Fruit fly (Drosophila melanogaster) whole organism, embryonic: Measurements from ENCODE around the gene Cys.

Source experiments
- BEAF-32 ChIP-seq: fragments of 200-800 bp; sonication (Bioruptor generic); optimal IDR thresholded peaks from 3 replicates; lab custom pipeline; 2017; ENCODE audit warnings: missing biosample characterization, missing genetic modification characterization, mild to moderate bottlenecking, moderate library complexity, missing genetic modification reagents
- Bdp1 ChIP-seq: fragments of 200-800 bp; sonication (Bioruptor generic); optimal IDR thresholded peaks from 3 replicates; lab custom pipeline; 2016; ENCODE audit warnings: missing biosample characterization, missing genetic modification characterization
- CG11456 ChIP-seq: fragments of 200-800 bp; sonication (Bioruptor generic); IDR thresholded peaks from 3 replicates; pipeline ENCODE4 v1.3.6; 2022; ENCODE audit warnings: missing biosample characterization, missing genetic modification characterization
- CG12299 ChIP-seq: fragments of 200-800 bp; sonication (Bioruptor generic); optimal IDR thresholded peaks from 2 replicates; lab custom pipeline; 2018; ENCODE audit warnings: missing biosample characterization, mild to moderate bottlenecking, missing genetic modification characterization
- CG12659 ChIP-seq: fragments of 200-800 bp; sonication (Bioruptor generic); optimal IDR thresholded peaks from 3 replicates; lab custom pipeline; 2017; ENCODE audit warnings: mild to moderate bottlenecking, missing biosample characterization, missing genetic modification reagents, missing genetic modification characterization
- CG12769 ChIP-seq: fragments of 200-800 bp; sonication (Bioruptor generic); optimal IDR thresholded peaks from 2 replicates; lab custom pipeline; 2019; ENCODE audit warnings: missing biosample characterization, mild to moderate bottlenecking, missing genetic modification characterization, moderate library complexity
- CG13296 ChIP-seq: fragments of 200-800 bp; sonication (Bioruptor generic); optimal IDR thresholded peaks from 3 replicates; lab custom pipeline; 2018; ENCODE audit warnings: missing biosample characterization, mild to moderate bottlenecking, missing genetic modification characterization
- CG13624 ChIP-seq: fragments of 200-800 bp; sonication (Bioruptor generic); optimal IDR thresholded peaks from 2 replicates; lab custom pipeline; 2016; ENCODE audit warnings: missing biosample characterization, missing genetic modification characterization
- CG1647 ChIP-seq: fragments of 200-800 bp; sonication (Bioruptor generic); optimal IDR thresholded peaks from 3 replicates; lab custom pipeline; 2016; ENCODE audit warnings: missing biosample characterization, missing genetic modification characterization
- CG17385 ChIP-seq: fragments of 200-800 bp; sonication (Bioruptor generic); optimal IDR thresholded peaks from 3 replicates; lab custom pipeline; 2018; ENCODE audit warnings: missing biosample characterization, mild to moderate bottlenecking, missing genetic modification characterization
- CG17568 ChIP-seq: fragments of 200-800 bp; sonication (Bioruptor generic); optimal IDR thresholded peaks from 2 replicates; lab custom pipeline; 2018; ENCODE audit warnings: missing biosample characterization, mild to moderate bottlenecking, missing genetic modification characterization, moderate library complexity
- CG32532 ChIP-seq: fragments of 200-800 bp; sonication (Bioruptor generic); IDR thresholded peaks from 2 replicates; pipeline ENCODE4 v1.3.6; 2022; ENCODE audit warnings: missing biosample characterization, missing genetic modification characterization
- CG32772 ChIP-seq: fragments of 200-800 bp; sonication (Bioruptor generic); IDR thresholded peaks from 2 replicates; pipeline ENCODE4 v1.3.6; 2022; ENCODE audit warnings: missing biosample characterization, missing genetic modification characterization
- CG4617 ChIP-seq: fragments of 200-800 bp; sonication (Bioruptor generic); optimal IDR thresholded peaks from 3 replicates; lab custom pipeline; 2016; ENCODE audit warnings: missing biosample characterization, missing genetic modification characterization, borderline replicate concordance
- CG5180 ChIP-seq: fragments of 200-800 bp; sonication (Bioruptor generic); optimal IDR thresholded peaks from 3 replicates; lab custom pipeline; 2017; ENCODE audit warnings: missing biosample characterization, missing genetic modification characterization, mild to moderate bottlenecking, moderate library complexity, missing genetic modification reagents
- CG6654 ChIP-seq: fragments of 200-800 bp; sonication (Bioruptor generic); optimal IDR thresholded peaks from 2 replicates; lab custom pipeline; 2017; ENCODE audit warnings: missing biosample characterization, mild to moderate bottlenecking, missing genetic modification characterization
- CG7372 ChIP-seq: fragments of 200-800 bp; sonication (Bioruptor generic); IDR thresholded peaks from 2 replicates; pipeline ENCODE4 v1.3.6; 2022; ENCODE audit warnings: missing biosample characterization, missing genetic modification characterization
- CG7839 ChIP-seq: fragments of 200-800 bp; sonication (Bioruptor generic); optimal IDR thresholded peaks from 3 replicates; lab custom pipeline; 2018; ENCODE audit warnings: missing biosample characterization, mild to moderate bottlenecking, missing genetic modification characterization, moderate library complexity
- CoRest ChIP-seq: fragments of 200-800 bp; sonication (Bioruptor generic); optimal IDR thresholded peaks from 3 replicates; lab custom pipeline; 2018; ENCODE audit warnings: missing biosample characterization, mild to moderate bottlenecking, missing genetic modification characterization, moderate library complexity
- Dad ChIP-seq: fragments of 200-800 bp; sonication (Bioruptor generic); optimal IDR thresholded peaks from 3 replicates; lab custom pipeline; 2016; ENCODE audit warnings: missing biosample characterization, missing genetic modification characterization
- Dbx ChIP-seq: fragments of 200-800 bp; sonication (Bioruptor generic); IDR thresholded peaks from 3 replicates; pipeline ENCODE4 v1.3.6; 2022; ENCODE audit warnings: missing biosample characterization, missing genetic modification characterization
- Deaf1 ChIP-seq: fragments of 200-800 bp; optimal IDR thresholded peaks from 3 replicates; lab custom pipeline; 2019; ENCODE audit warnings: missing biosample characterization, mild to moderate bottlenecking, missing genetic modification characterization, moderate library complexity
- Dfd ChIP-seq, 2 experiments: fragments of >200 bp; optimal IDR thresholded peaks; 2 replicates each; lab custom pipeline; 2017; ENCODE audit warnings: missing biosample characterization in 2 of 2, missing genetic modification characterization in 2 of 2
- Dp ChIP-seq: fragments of 200-800 bp; sonication (Bioruptor generic); optimal IDR thresholded peaks from 2 replicates; lab custom pipeline; 2018; ENCODE audit warnings: missing biosample characterization, mild to moderate bottlenecking, missing genetic modification characterization, moderate library complexity
- Eip74EF ChIP-seq, 2 experiments: fragments of 200-800 bp in 1 of 2; fragments of >200 bp in 1 of 2; sonication (Bioruptor generic) in 1 of 2; optimal IDR thresholded peaks; 2 replicates each; lab custom pipeline; 2017 to 2019; ENCODE audit warnings: missing biosample characterization in 2 of 2, missing genetic modification characterization in 2 of 2, mild to moderate bottlenecking in 1 of 2, moderate library complexity in 1 of 2
- HLH54F ChIP-seq: fragments of 200-800 bp; sonication (Bioruptor generic); optimal IDR thresholded peaks from 3 replicates; lab custom pipeline; 2016; ENCODE audit warnings: missing biosample characterization, missing genetic modification characterization
- Hr51 ChIP-seq, 2 experiments: fragments of 200-800 bp; sonication (Bioruptor generic); optimal IDR thresholded peaks; 2 replicates in 1 of 2; 3 replicates in 1 of 2; lab custom pipeline; 2016 to 2018; ENCODE audit warnings: missing biosample characterization in 2 of 2, missing genetic modification characterization in 2 of 2, mild to moderate bottlenecking in 1 of 2, moderate library complexity in 1 of 2
- Meics ChIP-seq: fragments of 200-800 bp; sonication (Bioruptor generic); optimal IDR thresholded peaks from 2 replicates; lab custom pipeline; 2017; ENCODE audit warnings: missing biosample characterization, mild to moderate bottlenecking, missing genetic modification characterization
- Mes4 ChIP-seq: fragments of 200-800 bp; sonication (Bioruptor generic); optimal IDR thresholded peaks from 2 replicates; lab custom pipeline; 2016; ENCODE audit warnings: missing biosample characterization, missing genetic modification characterization
- Nf-YC ChIP-seq: fragments of 200-800 bp; optimal IDR thresholded peaks from 3 replicates; lab custom pipeline; 2019; ENCODE audit warnings: missing biosample characterization, mild to moderate bottlenecking, missing genetic modification characterization, moderate library complexity
- Oli ChIP-seq: fragments of 200-800 bp; sonication (Bioruptor generic); optimal IDR thresholded peaks from 2 replicates; lab custom pipeline; 2018; ENCODE audit warnings: missing biosample characterization, mild to moderate bottlenecking, missing genetic modification characterization, moderate library complexity
- Sry-δ ChIP-seq: fragments of 200-800 bp; sonication (Bioruptor generic); optimal IDR thresholded peaks from 2 replicates; lab custom pipeline; 2016; ENCODE audit warnings: missing biosample characterization, missing genetic modification characterization
- cad ChIP-seq: fragments of >200 bp; optimal IDR thresholded peaks from 2 replicates; lab custom pipeline; 2017; ENCODE audit warnings: missing biosample characterization, missing genetic modification characterization
- caup ChIP-seq: fragments of 200-800 bp; sonication (Bioruptor generic); optimal IDR thresholded peaks from 3 replicates; lab custom pipeline; 2017; ENCODE audit warnings: missing biosample characterization, mild to moderate bottlenecking, missing genetic modification characterization, moderate library complexity; ENCODE audit not compliant: severe bottlenecking
- crc ChIP-seq: fragments of 200-800 bp; sonication (Bioruptor generic); optimal IDR thresholded peaks from 2 replicates; lab custom pipeline; 2016; ENCODE audit warnings: missing biosample characterization, missing genetic modification characterization
- da ChIP-seq: fragments of 200-800 bp; sonication (Bioruptor generic); optimal IDR thresholded peaks from 2 replicates; lab custom pipeline; 2016; ENCODE audit warnings: missing biosample characterization, missing genetic modification characterization
- esg ChIP-seq: fragments of 200-800 bp; sonication (Bioruptor generic); conservative IDR thresholded peaks from 2 replicates; pipeline ENCODE4 v1.3.6; 2022; ENCODE audit warnings: missing biosample characterization, missing genetic modification characterization
- fu2 ChIP-seq: fragments of 200-800 bp; sonication (Bioruptor generic); optimal IDR thresholded peaks from 2 replicates; lab custom pipeline; 2016; ENCODE audit warnings: missing biosample characterization, missing genetic modification characterization
- gce ChIP-seq: fragments of 200-800 bp; sonication (Bioruptor generic); IDR thresholded peaks from 3 replicates; pipeline ENCODE4 v1.3.6; 2022; ENCODE audit warnings: missing biosample characterization, missing genetic modification characterization
- gfzf ChIP-seq: fragments of 200-800 bp; sonication (Bioruptor generic); optimal IDR thresholded peaks from 2 replicates; lab custom pipeline; 2016; ENCODE audit warnings: missing biosample characterization, mild to moderate bottlenecking, missing genetic modification characterization, moderate library complexity
- lmd ChIP-seq: fragments of 200-800 bp; sonication (Bioruptor generic); IDR thresholded peaks from 2 replicates; pipeline ENCODE4 v1.3.6; 2022; ENCODE audit warnings: missing biosample characterization, missing genetic modification characterization
- onecut ChIP-seq: fragments of 200-800 bp; sonication (Bioruptor generic); IDR thresholded peaks from 2 replicates; pipeline ENCODE4 v1.3.6; 2022; ENCODE audit warnings: missing biosample characterization, missing genetic modification characterization
- ro ChIP-seq: fragments of 200-800 bp; sonication (Bioruptor generic); IDR thresholded peaks from 2 replicates; pipeline ENCODE4 v1.3.6; 2022; ENCODE audit warnings: missing biosample characterization, missing genetic modification characterization
- shn ChIP-seq: fragments of 200-800 bp; sonication (Bioruptor generic); optimal IDR thresholded peaks from 3 replicates; lab custom pipeline; 2016; ENCODE audit warnings: missing biosample characterization, missing genetic modification characterization
- so ChIP-seq: fragments of 200-800 bp; sonication (Bioruptor generic); IDR thresholded peaks from 3 replicates; pipeline ENCODE4 v1.3.6; 2022; ENCODE audit warnings: missing biosample characterization, missing genetic modification characterization
- tll ChIP-seq, 2 experiments: fragments of 200-800 bp in 1 of 2; fragments of >200 bp in 1 of 2; sonication (Bioruptor generic) in 1 of 2; optimal IDR thresholded peaks; 2 replicates each; lab custom pipeline; 2017 to 2019; ENCODE audit warnings: missing biosample characterization in 2 of 2, missing genetic modification characterization in 2 of 2, mild to moderate bottlenecking in 1 of 2, moderate library complexity in 1 of 2
- ttk ChIP-seq: fragments of 200-800 bp; sonication (Bioruptor generic); IDR thresholded peaks from 2 replicates; pipeline ENCODE4 v2.1.2; 2022; ENCODE audit warnings: missing biosample characterization, missing genetic modification characterization
- vfl ChIP-seq: fragments of 200-800 bp; sonication (Bioruptor generic); optimal IDR thresholded peaks from 2 replicates; lab custom pipeline; 2016; ENCODE audit warnings: missing biosample characterization, missing genetic modification characterization
- zen ChIP-seq: fragments of 200-800 bp; sonication (Bioruptor generic); optimal IDR thresholded peaks from 3 replicates; lab custom pipeline; 2018; ENCODE audit warnings: missing biosample characterization, mild to moderate bottlenecking, missing genetic modification characterization, moderate library complexity

The Cys gene

DNA sequence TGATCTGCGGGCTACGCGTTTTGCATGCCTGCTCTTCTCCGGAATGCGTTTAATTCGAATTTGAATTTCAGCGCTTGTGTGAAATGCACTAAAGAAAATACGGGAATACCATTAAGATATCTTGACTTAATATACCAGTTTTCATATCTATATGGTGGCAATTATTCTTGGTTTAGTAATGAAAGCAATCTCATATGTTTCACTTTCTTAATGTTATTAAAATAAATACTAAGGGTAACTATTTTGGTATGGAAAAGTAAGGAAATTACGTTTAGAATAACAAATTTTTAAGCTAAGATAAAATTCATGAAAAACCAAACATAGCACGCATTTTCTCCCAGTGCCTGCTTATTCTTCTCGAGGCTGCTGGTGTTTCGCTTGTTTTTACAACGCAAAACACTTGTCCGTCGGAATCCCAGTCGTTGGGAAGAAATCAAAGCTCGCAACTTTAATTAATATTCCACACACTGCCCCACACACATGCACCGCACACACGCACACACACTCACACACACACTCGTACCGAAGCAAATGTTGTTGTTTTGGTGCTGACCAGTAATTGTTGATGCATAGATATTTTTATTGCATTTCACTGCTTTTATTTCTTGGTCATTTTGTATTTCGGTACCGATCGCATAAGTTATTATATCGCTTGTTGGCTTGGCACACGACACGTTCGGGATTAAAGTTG is 8.5 kb upstream of the Cys start (continued):
- TF ChIP-seq CG7372, result no peak; the same call in 1 of the 2 replicates
- no peak for TF ChIP-seq CG12659 (GFP tag; lab: Kevin White, UChicago)
- TF ChIP-seq CG7839 (tag; lab: Kevin White, UChicago), result peak; percentile 30
- no peak for TF ChIP-seq CG6654 (GFP tag; lab: Kevin White, UChicago)
- TF ChIP-seq CG12299 (tag; lab: Kevin White, UChicago), result no peak
- no peak for TF ChIP-seq CG13296 (GFP tag; lab: Kevin White, UChicago)
- no peak for TF ChIP-seq Nf-YC (tag; lab: Kevin White, UChicago)
- no peak for TF ChIP-seq CG17568 (GFP tag; lab: Kevin White, UChicago)
- no peak for TF ChIP-seq so (GFP tag; lab: Robert Waterston, UW)
- TF ChIP-seq Meics (GFP tag; lab: Kevin White, UChicago), result peak; percentile 5
- no peak for TF ChIP-seq Bdp1 (GFP tag; lab: Kevin White, UChicago)
- TF ChIP-seq cad (GFP tag; lab: Kevin White, UChicago), result no peak
- peak in 1 of 2 experiments; percentile 54 for TF ChIP-seq Dfd (GFP tag; optimal IDR thresholded peaks at IDR 0.05; lab: Kevin White, UChicago)
- no peak for TF ChIP-seq lmd (GFP tag; lab: Robert Waterston, UW)
- no peak for TF ChIP-seq esg (GFP tag; lab: Robert Waterston, UW)
- TF ChIP-seq CG32532 (GFP tag; lab: Robert Waterston, UW), result no peak
- peak; percentile 51 for TF ChIP-seq Oli (tag; lab: Kevin White, UChicago)
- TF ChIP-seq CoRest (tag; lab: Kevin White, UChicago), result peak; percentile 41
- TF ChIP-seq Mes4 (GFP tag; lab: Kevin White, UChicago), result no peak
- TF ChIP-seq gce (GFP tag; lab: Robert Waterston, UW), result no peak
- TF ChIP-seq vfl, result no peak
- no peak for TF ChIP-seq crc
- TF ChIP-seq Dp, result no peak
- no peak for TF ChIP-seq onecut
- TF ChIP-seq ro (GFP tag; lab: Robert Waterston, UW), result no peak
- TF ChIP-seq da (GFP tag; lab: Kevin White, UChicago), result no peak
- no peak for TF ChIP-seq tll (GFP tag; optimal IDR thresholded peaks at IDR 0.05; lab: Kevin White, UChicago)
- peak in 1 of 2 experiments; percentile 18 for TF ChIP-seq Eip74EF (GFP tag; optimal IDR thresholded peaks at IDR 0.05; lab: Kevin White, UChicago)
- no peak for TF ChIP-seq CG4617 (GFP tag; lab: Kevin White, UChicago)
- TF ChIP-seq ttk, result no peak
- peak; percentile 23 for TF ChIP-seq CG17385
- no peak for TF ChIP-seq CG12769 (tag; lab: Kevin White, UChicago)
- TF ChIP-seq Hr51 (GFP tag; optimal IDR thresholded peaks at IDR 0.05; lab: Kevin White, UChicago), result peak in 1 of 2 experiments; percentile 61
- TF ChIP-seq gfzf (GFP tag; lab: Kevin White, UChicago), result no peak
- no peak for TF ChIP-seq CG5180 (GFP tag; lab: Kevin White, UChicago)
- no peak for TF ChIP-seq BEAF-32 (GFP tag; lab: Kevin White, UChicago)
- no peak for TF ChIP-seq caup (GFP tag; lab: Kevin White, UChicago)
- no peak for TF ChIP-seq Deaf1 (tag; lab: Kevin White, UChicago)
- TF ChIP-seq CG32772, result 0 out of 2 replicates have a peak, but pooled peaks have one; percentile 27
- TF ChIP-seq zen, result no peak
- TF ChIP-seq Dad, result no peak
- no peak for TF ChIP-seq CG1647 (GFP tag; lab: Kevin White, UChicago)
- TF ChIP-seq CG11456 (GFP tag; lab: Robert Waterston, UW), result no peak
- TF ChIP-seq Dbx, result no peak
- TF ChIP-seq HLH54F (GFP tag; lab: Kevin White, UChicago), result no peak
- no peak for TF ChIP-seq fu2
- TF ChIP-seq Sry-δ, result no peak
- no peak for TF ChIP-seq CG13624 (GFP tag; lab: Kevin White, UChicago)
- TF ChIP-seq shn (GFP tag; lab: Kevin White, UChicago), result no peak
